Fruit fly (Drosophila melanogaster) whole organism, wandering third instar larva: Measurements from ENCODE around the gene Tdh.

Experiments
- GATAd ChIP-seq: sonication (Bioruptor generic); optimal IDR thresholded peaks from 2 replicates; lab custom pipeline; 2016; ENCODE audit warnings: missing biosample characterization, missing genetic modification characterization
- Hr83 ChIP-seq: fragments of 200-300 bp; sonication (Bioruptor generic); optimal IDR thresholded peaks from 2 replicates; lab custom pipeline; 2016; ENCODE audit warnings: missing biosample characterization, mild to moderate bottlenecking, missing genetic modification characterization, moderate library complexity; ENCODE audit not compliant: poor library complexity, severe bottlenecking
- Myc ChIP-seq: fragments of >200 bp; optimal IDR thresholded peaks from 2 replicates; lab custom pipeline; 2017
- Rel ChIP-seq, 2 experiments: fragments of 200-800 bp; sonication (Bioruptor generic) in 1 of 2; optimal IDR thresholded peaks; 2 replicates in 1 of 2; 3 replicates in 1 of 2; lab custom pipeline; 2016 to 2019; ENCODE audit warnings: mild to moderate bottlenecking in 2 of 2, missing biosample characterization in 2 of 2, missing genetic modification characterization in 2 of 2, moderate library complexity in 1 of 2
- Sp1 ChIP-seq: fragments of 200-800 bp; sonication (Bioruptor generic); optimal IDR thresholded peaks from 3 replicates; lab custom pipeline; 2019; ENCODE audit warnings: missing biosample characterization, mild to moderate bottlenecking, missing genetic modification characterization, moderate library complexity
- dmrt93B ChIP-seq: fragments of 200-800 bp; sonication (Bioruptor generic); optimal IDR thresholded peaks from 2 replicates; lab custom pipeline; 2018; ENCODE audit warnings: missing biosample characterization, mild to moderate bottlenecking, missing genetic modification characterization
- jim ChIP-seq: fragments of 175-275, 200-325 bp; sonication (Bioruptor generic); optimal IDR thresholded peaks from 2 replicates; lab custom pipeline; 2016; ENCODE audit warnings: missing biosample characterization, mild to moderate bottlenecking, missing genetic modification characterization
- pan ChIP-seq: fragments of >200 bp; optimal IDR thresholded peaks from 2 replicates; lab custom pipeline; 2017
- psq ChIP-seq: fragments of 200-800 bp; sonication (Bioruptor generic); optimal IDR thresholded peaks from 3 replicates; lab custom pipeline; 2017; ENCODE audit warnings: missing biosample characterization, mild to moderate bottlenecking, missing genetic modification characterization, moderate library complexity
- rgr ChIP-seq: fragments of 200-800 bp; sonication (Bioruptor generic); optimal IDR thresholded peaks from 3 replicates; lab custom pipeline; 2016; ENCODE audit warnings: missing biosample characterization, mild to moderate bottlenecking, missing genetic modification characterization

DNA sequence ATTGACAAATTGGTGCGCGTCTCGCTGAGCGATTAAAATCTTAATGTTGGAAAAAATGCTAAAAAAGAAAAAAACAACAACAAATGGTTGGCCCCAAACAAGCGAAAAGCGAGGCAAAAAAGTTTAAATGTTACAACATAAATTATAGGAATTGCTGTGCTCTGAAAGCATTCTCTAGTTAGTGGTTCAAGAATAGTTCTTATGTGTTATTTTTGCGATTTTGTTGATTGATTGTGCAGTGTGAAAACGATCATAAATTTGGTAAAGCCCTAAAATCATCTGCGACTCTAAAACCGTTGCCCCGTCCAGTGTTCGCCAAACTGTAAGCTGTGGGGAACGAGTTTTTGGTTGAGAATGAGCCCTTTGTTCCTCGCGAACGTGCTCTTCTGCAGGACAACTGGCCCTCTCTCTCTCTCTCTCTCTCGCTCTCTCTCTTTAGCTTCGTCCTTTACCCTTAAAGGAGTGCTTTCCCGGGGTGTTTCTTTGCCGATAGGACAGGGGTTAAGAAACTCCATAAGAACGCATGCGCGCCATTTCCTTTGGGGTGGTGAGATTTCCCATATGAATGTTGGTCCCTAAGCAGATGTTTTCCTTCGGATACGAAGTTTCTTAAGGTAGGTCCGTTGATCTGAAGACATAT, 23.9 kb upstream of the Tdh start:
- TF ChIP-seq dmrt93B (GFP tag; lab: Kevin White, UChicago) (no peak), Myc (lab: Kevin White, UChicago) (peak; percentile 64), Rel (GFP tag; optimal IDR thresholded peaks at IDR 0.05; lab: Kevin White, UChicago) (no peak), Rel (tag; optimal IDR thresholded peaks at IDR 0.05; lab: Kevin White, UChicago) (no peak), psq (GFP tag; lab: Kevin White, UChicago) (no peak), Hr83 (GFP tag; lab: Kevin White, UChicago) (no peak), pan (no peak), GATAd (GFP tag; lab: Kevin White, UChicago) (no peak), jim (GFP tag; lab: Kevin White, UChicago) (no peak), Sp1 (GFP tag; lab: Kevin White, UChicago) (no peak), rgr (GFP tag; lab: Kevin White, UChicago) (no peak)
